Worm (Caenorhabditis elegans) whole organism, young adult: Measurements from ENCODE around the gene srxa-2.

Experiments
- B0035.1 ChIP-seq: sonication (generic microtip); optimal IDR thresholded peaks from 2 replicates; lab custom pipeline; 2016; ENCODE audit warnings: missing genetic modification characterization, mild to moderate bottlenecking, missing compliant biosample characterization, missing genotype, missing genetic modification reagents
- B0336.3 ChIP-seq: fragments of 200-800 bp; sonication (Bioruptor generic); IDR thresholded peaks from 2 replicates; pipeline ENCODE4 v1.3.6; 2022; ENCODE audit warnings: missing genetic modification characterization, missing compliant biosample characterization
- F23B12.7 ChIP-seq: sonication (generic microtip); optimal IDR thresholded peaks from 2 replicates; lab custom pipeline; 2017; ENCODE audit warnings: missing genetic modification characterization, mild to moderate bottlenecking, missing compliant biosample characterization, antibody characterized with exemption, moderate library complexity; ENCODE audit not compliant: insufficient read depth
- F33H1.4 ChIP-seq: fragments of 200-800 bp; sonication (Bioruptor generic); IDR thresholded peaks from 2 replicates; pipeline ENCODE4 v1.3.6; 2022; ENCODE audit warnings: missing genetic modification reagents, missing genetic modification characterization, missing compliant biosample characterization
- F49E8.2 ChIP-seq: sonication (generic microtip); optimal IDR thresholded peaks from 3 replicates; lab custom pipeline; 2017; ENCODE audit warnings: missing genetic modification characterization, mild to moderate bottlenecking, missing compliant biosample characterization, antibody characterized with exemption, moderate library complexity; ENCODE audit not compliant: insufficient read depth
- F52B5.7 ChIP-seq: sonication (generic microtip); optimal IDR thresholded peaks from 2 replicates; lab custom pipeline; 2016; ENCODE audit warnings: mild to moderate bottlenecking, missing genetic modification characterization, missing compliant biosample characterization
- Y79H2A.3 ChIP-seq: fragments of 200-800 bp; sonication (Bioruptor generic); conservative IDR thresholded peaks from 2 replicates; pipeline ENCODE4 v1.3.6; 2022; ENCODE audit warnings: missing genetic modification reagents, missing genetic modification characterization, missing compliant biosample characterization
- akir-1 ChIP-seq: fragments of 200-800 bp; sonication (Bioruptor generic); optimal IDR thresholded peaks from 2 replicates; lab custom pipeline; 2018; ENCODE audit warnings: mild to moderate bottlenecking, missing genetic modification characterization, moderate library complexity, missing compliant biosample characterization
- ama-1 ChIP-seq, 3 experiments: fragments of 150-350 bp in 1 of 3; sonication (generic microtip) in 2 of 3; optimal IDR thresholded peaks; 2 replicates each; lab custom pipeline; 2014 to 2018; ENCODE audit warnings: missing biosample characterization in 2 of 3, missing genetic modification characterization in 2 of 3, missing genetic modification reagents in 2 of 3
- aptf-2 ChIP-seq: fragments of 200-800 bp; sonication (Bioruptor generic); conservative IDR thresholded peaks from 2 replicates; pipeline ENCODE4 v1.3.6; 2022; ENCODE audit warnings: missing genetic modification reagents, missing genetic modification characterization, missing compliant biosample characterization
- attf-6 ChIP-seq: fragments of 200-800 bp; sonication (Bioruptor generic); IDR thresholded peaks from 2 replicates; pipeline ENCODE4 v1.3.6; 2022; ENCODE audit warnings: missing genetic modification reagents, missing genetic modification characterization, missing compliant biosample characterization
- cebp-1 ChIP-seq, 2 experiments: fragments of 200-800 bp in 1 of 2; sonication (Bioruptor generic) in 1 of 2; sonication (generic microtip) in 1 of 2; IDR thresholded peaks in 1 of 2; optimal IDR thresholded peaks in 1 of 2; 2 replicates each; pipeline versions ENCODE4 v1.3.6 to Lab custom; 2017 to 2022; ENCODE audit warnings: missing compliant biosample characterization in 2 of 2, missing genetic modification characterization in 2 of 2, mild to moderate bottlenecking in 1 of 2, missing genetic modification reagents in 1 of 2, moderate library complexity in 1 of 2
- ceh-79 ChIP-seq: sonication (generic microtip); optimal IDR thresholded peaks from 2 replicates; lab custom pipeline; 2017; ENCODE audit warnings: mild to moderate bottlenecking, missing genetic modification characterization, missing compliant biosample characterization
- ceh-91 ChIP-seq: fragments of 200-800 bp; sonication (Bioruptor generic); IDR thresholded peaks from 2 replicates; pipeline ENCODE4 v1.3.6; 2022; ENCODE audit warnings: missing genetic modification reagents, missing genetic modification characterization, missing compliant biosample characterization
- efl-1 ChIP-seq: fragments of 150-350 bp; optimal IDR thresholded peaks from 2 replicates; lab custom pipeline; 2014; ENCODE audit warnings: missing biosample characterization, missing genetic modification reagents, missing genetic modification characterization
- egrh-3 ChIP-seq: fragments of 200-800 bp; sonication (Bioruptor generic); IDR thresholded peaks from 2 replicates; pipeline ENCODE4 v1.3.6; 2022; ENCODE audit warnings: missing genetic modification reagents, missing genetic modification characterization, missing compliant biosample characterization
- ekl-4 ChIP-seq: fragments of 200-800 bp; sonication (Bioruptor generic); IDR thresholded peaks from 2 replicates; pipeline ENCODE4 v1.3.6; 2022; ENCODE audit warnings: missing genetic modification reagents, missing genetic modification characterization, missing compliant biosample characterization
- fkh-3 ChIP-seq: sonication (generic microtip); optimal IDR thresholded peaks from 2 replicates; lab custom pipeline; 2016; ENCODE audit warnings: mild to moderate bottlenecking, missing genetic modification characterization, missing compliant biosample characterization
- gei-17 ChIP-seq: fragments of 200-800 bp; sonication (Bioruptor generic); optimal IDR thresholded peaks from 2 replicates; lab custom pipeline; 2018; ENCODE audit warnings: mild to moderate bottlenecking, missing genetic modification characterization, missing compliant biosample characterization
- hmg-1.2 ChIP-seq: fragments of 200-800 bp; sonication (Bioruptor generic); IDR thresholded peaks from 2 replicates; pipeline ENCODE4 v1.3.6; 2022; ENCODE audit warnings: missing genetic modification reagents, missing genetic modification characterization, missing compliant biosample characterization
- lin-26 ChIP-seq: fragments of 200-800 bp; sonication (Bioruptor generic); IDR thresholded peaks from 2 replicates; pipeline ENCODE4 v1.3.6; 2022; ENCODE audit warnings: missing genetic modification reagents, missing genetic modification characterization, missing compliant biosample characterization
- lin-35 ChIP-seq, 3 experiments: fragments of 150-350 bp in 2 of 3; sonication (generic microtip) in 1 of 3; optimal IDR thresholded peaks; 2 replicates each; lab custom pipeline; 2014 to 2018; ENCODE audit warnings: missing biosample characterization in 3 of 3, missing genetic modification characterization in 3 of 3, missing genetic modification reagents in 3 of 3
- lsl-1 ChIP-seq: fragments of 200-800 bp; sonication (Bioruptor generic); optimal IDR thresholded peaks from 2 replicates; lab custom pipeline; 2018; ENCODE audit warnings: mild to moderate bottlenecking, missing genetic modification characterization, moderate library complexity, missing compliant biosample characterization
- madf-6 ChIP-seq: fragments of 200-800 bp; sonication (Bioruptor generic); IDR thresholded peaks from 2 replicates; pipeline ENCODE4 v1.3.6; 2022; ENCODE audit warnings: missing genetic modification reagents, missing genetic modification characterization, missing compliant biosample characterization
- mcd-1 ChIP-seq: fragments of 200-800 bp; sonication (Bioruptor generic); IDR thresholded peaks from 2 replicates; pipeline ENCODE4 v1.3.6; 2022; ENCODE audit warnings: missing genetic modification reagents, missing genetic modification characterization, missing compliant biosample characterization
- mxl-1 ChIP-seq: sonication (generic microtip); optimal IDR thresholded peaks from 2 replicates; lab custom pipeline; 2016; ENCODE audit warnings: missing genetic modification characterization, missing compliant biosample characterization
- nfya-1 ChIP-seq: sonication (generic microtip); optimal IDR thresholded peaks from 2 replicates; lab custom pipeline; 2017; ENCODE audit warnings: antibody characterized with exemption, missing compliant biosample characterization, missing genetic modification characterization, borderline replicate concordance; ENCODE audit not compliant: insufficient read depth
- nhr-179 ChIP-seq: sonication (generic microtip); optimal IDR thresholded peaks from 2 replicates; lab custom pipeline; 2016; ENCODE audit warnings: mild to moderate bottlenecking, missing genetic modification characterization, missing compliant biosample characterization
- nhr-80 ChIP-seq: sonication (generic microtip); optimal IDR thresholded peaks from 2 replicates; lab custom pipeline; 2016; ENCODE audit warnings: missing genetic modification characterization, missing compliant biosample characterization
- pbrm-1 ChIP-seq: fragments of 200-800 bp; sonication (Bioruptor generic); IDR thresholded peaks from 2 replicates; pipeline ENCODE4 v1.3.6; 2022; ENCODE audit warnings: missing genetic modification reagents, missing genetic modification characterization, missing compliant biosample characterization
- pha-4 ChIP-seq: fragments of 150-350 bp; sonication (generic microtip); optimal IDR thresholded peaks from 2 replicates; lab custom pipeline; 2014; ENCODE audit warnings: missing biosample characterization, missing genetic modification reagents, missing genetic modification characterization
- rcor-1 ChIP-seq: fragments of 200-800 bp; sonication (Bioruptor generic); IDR thresholded peaks from 2 replicates; pipeline ENCODE4 v1.3.6; 2022; ENCODE audit warnings: missing genetic modification reagents, missing genetic modification characterization, missing compliant biosample characterization
- rec-8 ChIP-seq, 2 experiments: sonication (generic microtip); optimal IDR thresholded peaks; 2 replicates each; lab custom pipeline; 2016; ENCODE audit warnings: mild to moderate bottlenecking in 2 of 2, missing genetic modification characterization in 2 of 2, missing genetic modification reagents in 2 of 2, missing genotype in 2 of 2, missing biosample characterization in 1 of 2, missing compliant biosample characterization in 1 of 2, moderate library complexity in 1 of 2
- repo-1 ChIP-seq: sonication (generic microtip); optimal IDR thresholded peaks from 2 replicates; lab custom pipeline; 2017; ENCODE audit warnings: mild to moderate bottlenecking, missing genetic modification characterization, missing compliant biosample characterization
- snpc-4 ChIP-seq, 5 experiments: fragments of 150-350 bp in 1 of 5; sonication (generic microtip) in 4 of 5; optimal IDR thresholded peaks; 2 replicates each; lab custom pipeline; 2014 to 2018; ENCODE audit warnings: missing genetic modification characterization in 5 of 5, missing biosample characterization in 3 of 5, antibody characterized with exemption in 2 of 5, mild to moderate bottlenecking in 2 of 5, missing compliant biosample characterization in 2 of 5, missing genotype in 2 of 5, moderate library complexity in 2 of 5, missing genetic modification reagents in 1 of 5
- somi-1 ChIP-seq: fragments of 200-800 bp; sonication (Bioruptor generic); optimal IDR thresholded peaks from 2 replicates; lab custom pipeline; 2018; ENCODE audit warnings: mild to moderate bottlenecking, missing genetic modification characterization, missing compliant biosample characterization
- unc-62 ChIP-seq: fragments of 150-350 bp; optimal IDR thresholded peaks from 2 replicates; lab custom pipeline; 2014; ENCODE audit warnings: missing biosample characterization, missing genetic modification reagents, missing genetic modification characterization
- xnd-1 ChIP-seq: sonication (generic microtip); optimal IDR thresholded peaks from 2 replicates; lab custom pipeline; 2016; ENCODE audit warnings: missing genotype, missing genetic modification reagents, missing genetic modification characterization, missing compliant biosample characterization
- ztf-18 ChIP-seq: sonication (generic microtip); optimal IDR thresholded peaks from 2 replicates; lab custom pipeline; 2016; ENCODE audit warnings: missing genotype, mild to moderate bottlenecking, missing genetic modification characterization, missing compliant biosample characterization
- ztf-6 ChIP-seq: fragments of 200-800 bp; sonication (Bioruptor generic); IDR thresholded peaks from 2 replicates; pipeline ENCODE4 v1.3.6; 2022; ENCODE audit warnings: missing genetic modification reagents, missing genetic modification characterization, missing compliant biosample characterization

Gene srxa-2

DNA sequence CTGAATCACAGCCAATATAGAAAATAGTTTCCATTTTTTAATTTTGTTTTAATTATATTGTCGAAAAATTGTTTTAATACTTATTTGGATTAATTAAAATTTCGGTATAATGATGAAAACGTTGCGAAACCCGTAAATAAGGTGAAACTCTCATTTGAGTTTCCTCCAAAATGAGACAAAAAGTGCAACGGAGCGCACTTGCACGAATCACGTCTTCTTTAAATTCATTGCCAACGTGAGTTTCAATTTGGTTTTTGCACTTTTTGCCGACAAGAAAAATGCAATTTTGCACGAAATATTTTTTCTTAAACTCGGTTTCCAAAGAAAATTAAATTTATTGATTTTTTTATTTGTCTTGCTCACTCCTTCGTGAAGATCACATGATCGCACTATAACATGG is 37.2 kb upstream of the srxa-2 start, which contains the start of gene daf-15 (continued):
- TF ChIP-seq pbrm-1 (no peak), repo-1 (tag; lab: Kevin White, UChicago) (no peak), aptf-2 (GFP tag; lab: Robert Waterston, UW) (no peak), lsl-1 (GFP tag; lab: Kevin White, UChicago) (no peak), lin-35 (GFP tag; optimal IDR thresholded peaks at IDR 0.05; lab: Kevin White, UChicago) (peak in 2 of 3 experiments; percentile 39 to 78), F23B12.7 (tag; lab: Kevin White, UChicago) (no peak), ama-1 (optimal IDR thresholded peaks at IDR 0.05; lab: Kevin White, UChicago) (no peak), ama-1 (GFP tag; optimal IDR thresholded peaks at IDR 0.05; lab: Kevin White, UChicago) (no peak), ztf-18 (tag; lab: Kevin White, UChicago) (no peak), pha-4 (tag; lab: Kevin White, UChicago) (no peak), cebp-1 (GFP tag; IDR thresholded peaks at IDR 0.05; lab: Robert Waterston, UW) (no peak), cebp-1 (tag; optimal IDR thresholded peaks at IDR 0.05; lab: Kevin White, UChicago) (peak; percentile 79), ekl-4 (GFP tag; lab: Robert Waterston, UW) (no peak), somi-1 (GFP tag; lab: Kevin White, UChicago) (no peak), ztf-6 (no peak), rec-8 (tag; optimal IDR thresholded peaks at IDR 0.05; lab: Kevin White, UChicago) (no peak), ceh-79 (no peak), unc-62 (no peak)

DNA sequence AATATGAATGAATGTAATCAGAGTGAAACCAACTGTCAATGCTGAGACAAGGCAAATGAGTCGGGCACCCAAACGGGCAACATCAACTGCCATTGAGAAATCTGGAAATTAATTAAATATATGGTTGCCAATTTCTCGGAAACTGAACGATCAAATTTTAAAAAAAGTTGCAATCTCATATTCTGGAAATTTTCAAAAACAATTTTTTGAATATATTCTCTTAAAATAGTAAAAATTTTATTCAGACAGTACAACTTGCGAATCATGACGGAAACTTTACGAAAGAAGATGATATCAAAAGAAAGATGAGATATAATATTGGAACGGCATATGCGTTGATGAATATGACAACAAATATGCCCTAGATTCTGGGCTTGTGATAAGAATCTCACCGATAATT is 27.1 kb upstream of the srxa-2 start, which contains the start of gene col-121:
Gene col-121, minus strand, starts transcription at position 101 of the 400 bp plus-strand sequence.
- TF ChIP-seq B0336.3 (GFP tag; lab: Robert Waterston, UW) (no peak), mxl-1 (tag; lab: Kevin White, UChicago) (no peak), F33H1.4 (GFP tag; lab: Robert Waterston, UW) (no peak), ama-1 (optimal IDR thresholded peaks at IDR 0.05; lab: Kevin White, UChicago) (no peak), ama-1 (GFP tag; optimal IDR thresholded peaks at IDR 0.05; lab: Kevin White, UChicago) (no peak), snpc-4 (GFP tag; optimal IDR thresholded peaks at IDR 0.05; lab: Kevin White, UChicago) (no peak), snpc-4 (tag; optimal IDR thresholded peaks at IDR 0.05; lab: Kevin White, UChicago) (no peak), Y79H2A.3 (no peak), nfya-1 (tag; lab: Kevin White, UChicago) (no peak), xnd-1 (tag; lab: Kevin White, UChicago) (no peak), akir-1 (no peak), B0035.1 (tag; lab: Kevin White, UChicago) (no peak), rec-8 (tag; optimal IDR thresholded peaks at IDR 0.05; lab: Kevin White, UChicago) (no peak), gei-17 (GFP tag; lab: Kevin White, UChicago) (no peak), nhr-80 (tag; lab: Kevin White, UChicago) (no peak), F49E8.2 (tag; lab: Kevin White, UChicago) (no peak), nhr-179 (tag; lab: Kevin White, UChicago) (no peak), ceh-91 (GFP tag; lab: Robert Waterston, UW) (no peak), rcor-1 (GFP tag; lab: Robert Waterston, UW) (no peak), attf-6 (GFP tag; lab: Robert Waterston, UW) (no peak), fkh-3 (tag; lab: Kevin White, UChicago) (no peak)

DNA sequence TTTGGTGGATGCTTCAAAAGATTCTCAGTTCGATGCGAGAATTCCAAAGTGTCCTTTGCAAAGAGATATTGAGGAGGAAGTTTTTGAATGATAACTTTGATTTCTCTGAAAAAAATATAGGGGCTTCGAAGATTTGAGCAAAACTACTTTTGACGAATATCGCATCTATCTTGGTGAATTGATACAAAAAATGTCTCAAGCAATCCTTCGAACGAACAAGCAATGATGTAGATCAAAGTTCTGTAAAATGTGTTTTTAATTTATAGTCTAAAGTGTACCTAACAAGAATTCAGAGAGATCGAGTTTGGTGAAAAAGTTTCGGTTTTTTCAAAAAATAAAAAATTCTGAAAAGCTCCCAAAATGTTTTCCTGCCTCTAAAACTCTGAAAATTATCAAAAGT is 25.9 kb upstream of the srxa-2 start, which contains the start of gene F56D5.3:
Gene F56D5.3, plus strand, starts transcription at position 301 of the 400 bp plus-strand sequence.
- no peak for TF ChIP-seq F52B5.7 (tag; lab: Kevin White, UChicago)
- TF ChIP-seq mcd-1 (GFP tag; lab: Robert Waterston, UW): no peak
- TF ChIP-seq ceh-79: no peak
- no peak for TF ChIP-seq ceh-91 (GFP tag; lab: Robert Waterston, UW)
- TF ChIP-seq efl-1: no peak
- TF ChIP-seq rcor-1 (GFP tag; lab: Robert Waterston, UW): no peak
- no peak for TF ChIP-seq lin-26 (GFP tag; lab: Robert Waterston, UW)
- no peak for TF ChIP-seq egrh-3 (GFP tag; lab: Robert Waterston, UW)
- TF ChIP-seq B0336.3 (GFP tag; lab: Robert Waterston, UW): no peak
- TF ChIP-seq madf-6 (GFP tag; lab: Robert Waterston, UW): no peak
- no peak for TF ChIP-seq hmg-1.2 (GFP tag; lab: Robert Waterston, UW)
